Worm (Caenorhabditis elegans) whole organism, early embryonic: Measurements from ENCODE around the gene irld-14.
"Not testable (repeated sequence)": the region's sequence is repeated elsewhere in the genome, so short reads cannot be mapped to it uniquely, and the experiment has no call there.

Experiments
- ama-1 ChIP-seq: fragments of 150-350 bp; optimal IDR thresholded peaks from 2 replicates; lab custom pipeline; 2014
- ets-7 ChIP-seq: sonication (generic microtip); optimal IDR thresholded peaks from 2 replicates; lab custom pipeline; 2016; ENCODE audit warnings: missing genotype, missing genetic modification characterization, missing compliant biosample characterization
- hmg-4 ChIP-seq: fragments of 200-800 bp; sonication (Bioruptor generic); optimal IDR thresholded peaks from 2 replicates; lab custom pipeline; 2018; ENCODE audit warnings: mild to moderate bottlenecking, missing genetic modification characterization, missing compliant biosample characterization
- hnd-1 ChIP-seq: sonication (generic microtip); optimal IDR thresholded peaks from 2 replicates; lab custom pipeline; 2016; ENCODE audit warnings: missing genetic modification characterization, missing compliant biosample characterization
- tbx-11 ChIP-seq: fragments of 200-800 bp; sonication (Bioruptor generic); IDR thresholded peaks from 2 replicates; pipeline ENCODE4 v1.3.6; 2022; ENCODE audit warnings: missing genetic modification characterization, missing compliant biosample characterization

The irld-14 gene

ce11 chrV:15031373-15031772 lies 35.0 kb downstream of the irld-14 start, which contains the start of gene cng-1:
Gene cng-1 (minus strand): TSS chrV:15031473.
- not testable (repeated sequence) for TF ChIP-seq tbx-11 (GFP tag; lab: Robert Waterston, UW); ama-1 (lab: Kevin White, UChicago); ets-7

DNA sequence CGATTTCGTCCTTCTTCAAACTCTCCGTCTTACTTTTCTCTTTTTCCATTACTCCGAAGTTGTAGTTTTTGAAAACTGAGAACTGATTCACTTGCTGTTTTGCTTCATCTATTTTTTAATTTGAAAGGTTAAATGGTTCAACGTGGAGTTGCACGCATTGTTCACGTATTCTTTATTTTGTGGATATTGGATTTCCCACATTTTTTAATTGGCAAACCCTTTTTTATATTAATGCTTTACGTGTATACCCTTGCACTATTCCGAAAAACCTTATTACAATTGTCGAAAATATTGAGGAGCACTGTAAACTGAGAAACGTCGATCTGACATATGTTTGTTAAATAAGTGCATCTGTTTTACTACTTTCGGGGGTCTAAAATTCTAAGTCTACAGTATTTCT lies 40.4 kb downstream of the irld-14 start, which contains the start of gene melo-3:
melo-3 (minus strand) TSS at position 101 of the 400 bp plus-strand sequence.
- TF ChIP-seq hnd-1 (tag; lab: Kevin White, UChicago); hmg-4 (GFP tag; lab: Kevin White, UChicago); tbx-11 (GFP tag; lab: Robert Waterston, UW): not testable (repeated sequence)
